Worm (Caenorhabditis elegans): ENCODE measurements around the gene F44A2.5.
A peak's percentile ranks its signal among the peaks of the same experiment; 100 is the strongest.

F44A2.5 gene

ce11 chrV:9272624-9273023, 24.8 kb upstream of the F44A2.5 start:
- TF ChIP-seq K09A11.1 (tag; optimal IDR thresholded peaks at IDR 0.05; ENCODE audit: insufficient read depth) (no peak), ceh-6 (GFP tag; optimal IDR thresholded peaks at IDR 0.05) (no peak), eyg-1 (tag; optimal IDR thresholded peaks at IDR 0.05) (no peak), sox-2 (GFP tag; IDR thresholded peaks at IDR 0.05) (no peak), pha-4 (tag; optimal IDR thresholded peaks at IDR 0.05) (no peak), fkh-6 (tag; optimal IDR thresholded peaks at IDR 0.05) (no peak), dmd-4 (tag; optimal IDR thresholded peaks at IDR 0.05; ENCODE audit: borderline replicate concordance) (no peak), unc-55 (GFP tag; optimal IDR thresholded peaks at IDR 0.05) (no peak), K02D7.2 (tag; optimal IDR thresholded peaks at IDR 0.05) (no peak), ceh-18 (tag; optimal IDR thresholded peaks at IDR 0.05) (no peak), Y22D7AL.16 (tag; optimal IDR thresholded peaks at IDR 0.05) (no peak)

- TF ChIP-seq unc-42 (tag; optimal IDR thresholded peaks at IDR 0.05) = peak; percentile 56
- peak; percentile 43 for TF ChIP-seq C08G9.2 (tag; optimal IDR thresholded peaks at IDR 0.05)
- no peak for TF ChIP-seq syd-9 (tag; optimal IDR thresholded peaks at IDR 0.05)
- no peak for TF ChIP-seq hlh-15 (tag; optimal IDR thresholded peaks at IDR 0.05)
- no peak for TF ChIP-seq ttx-3 (tag; optimal IDR thresholded peaks at IDR 0.05)
- TF ChIP-seq ceh-19 (GFP tag; optimal IDR thresholded peaks at IDR 0.05) = peak; percentile 7
- peak; percentile 86 for TF ChIP-seq ceh-31 (tag; optimal IDR thresholded peaks at IDR 0.05)
- TF ChIP-seq C38D4.7 (GFP tag; optimal IDR thresholded peaks at IDR 0.05) = no peak
- no peak for TF ChIP-seq fax-1 (tag; optimal IDR thresholded peaks at IDR 0.05)
- no peak for TF ChIP-seq ceh-48 (tag; optimal IDR thresholded peaks at IDR 0.05)
- no peak for TF ChIP-seq lin-11 (tag; optimal IDR thresholded peaks at IDR 0.05)
- TF ChIP-seq ceh-18 (tag; optimal IDR thresholded peaks at IDR 0.05) = peak; percentile 66
- peak; percentile 32 for TF ChIP-seq ceh-34 (tag; optimal IDR thresholded peaks at IDR 0.05)
- peak; percentile 26 for TF ChIP-seq ceh-2 (tag; optimal IDR thresholded peaks at IDR 0.05)
- peak; percentile 26 for TF ChIP-seq unc-55 (GFP tag; optimal IDR thresholded peaks at IDR 0.05)
- no peak for TF ChIP-seq lim-6 (tag; optimal IDR thresholded peaks at IDR 0.05)
- TF ChIP-seq pros-1 (tag; optimal IDR thresholded peaks at IDR 0.05) = no peak
- no peak for TF ChIP-seq T23F11.4 (GFP tag; optimal IDR thresholded peaks at IDR 0.05)
- no peak for TF ChIP-seq ceh-14 (tag; optimal IDR thresholded peaks at IDR 0.05)
- TF ChIP-seq nfya-1 (tag; optimal IDR thresholded peaks at IDR 0.05) = peak; percentile 69
- peak; percentile 7 for TF ChIP-seq ceh-30 (tag; optimal IDR thresholded peaks at IDR 0.05)
- peak; percentile 59 for TF ChIP-seq tbx-2 (tag; optimal IDR thresholded peaks at IDR 0.05)
- no peak for TF ChIP-seq dmd-4 (tag; optimal IDR thresholded peaks at IDR 0.05; ENCODE audit: borderline replicate concordance)
- peak; percentile 56 for TF ChIP-seq rnt-1 (tag; optimal IDR thresholded peaks at IDR 0.05)
Measured at ce11 chrV:9273587-9273986, 23.8 kb upstream of the F44A2.5 start.

ce11 chrV:9274127-9275042, 23.0 kb upstream of the F44A2.5 start:
- TF ChIP-seq ahr-1 (tag; optimal IDR thresholded peaks at IDR 0.05) (no peak), unc-55 (GFP tag; optimal IDR thresholded peaks at IDR 0.05) (peak; percentile 44), odd-2 (tag; optimal IDR thresholded peaks at IDR 0.05) (no peak), C08G9.2 (tag; optimal IDR thresholded peaks at IDR 0.05) (no peak), ceh-18 (tag; optimal IDR thresholded peaks at IDR 0.05) (peak; percentile 48), sdc-2 (tag; optimal IDR thresholded peaks at IDR 0.05) (no peak), gmeb-2 (tag; optimal IDR thresholded peaks at IDR 0.05) (no peak)

- TF ChIP-seq pros-1 (tag; optimal IDR thresholded peaks at IDR 0.05) = no peak
- no peak for TF ChIP-seq K02D7.2 (tag; optimal IDR thresholded peaks at IDR 0.05)
- no peak for TF ChIP-seq madf-2 (tag; optimal IDR thresholded peaks at IDR 0.05)
- no peak for TF ChIP-seq hlh-6 (tag; optimal IDR thresholded peaks at IDR 0.05)
- no peak for TF ChIP-seq ceh-22 (tag; optimal IDR thresholded peaks at IDR 0.05)
- no peak for TF ChIP-seq ztf-16 (tag; optimal IDR thresholded peaks at IDR 0.05)
- no peak for TF ChIP-seq fkh-10 (GFP tag; optimal IDR thresholded peaks at IDR 0.05)
- no peak for TF ChIP-seq ama-1 (optimal IDR thresholded peaks at IDR 0.05)
- TF ChIP-seq che-1 (tag; optimal IDR thresholded peaks at IDR 0.05) = no peak
Measured at ce11 chrV:9282110-9282509, 15.3 kb upstream of the F44A2.5 start, which contains the start of gene hlh-10. TSS of gene hlh-10 (minus strand) at chrV:9282210.
